Worm (Caenorhabditis elegans): Measurements from ENCODE around the gene mre-11.
A peak's percentile ranks its signal among the peaks of the same experiment; 100 is the strongest.

mre-11 gene

DNA sequence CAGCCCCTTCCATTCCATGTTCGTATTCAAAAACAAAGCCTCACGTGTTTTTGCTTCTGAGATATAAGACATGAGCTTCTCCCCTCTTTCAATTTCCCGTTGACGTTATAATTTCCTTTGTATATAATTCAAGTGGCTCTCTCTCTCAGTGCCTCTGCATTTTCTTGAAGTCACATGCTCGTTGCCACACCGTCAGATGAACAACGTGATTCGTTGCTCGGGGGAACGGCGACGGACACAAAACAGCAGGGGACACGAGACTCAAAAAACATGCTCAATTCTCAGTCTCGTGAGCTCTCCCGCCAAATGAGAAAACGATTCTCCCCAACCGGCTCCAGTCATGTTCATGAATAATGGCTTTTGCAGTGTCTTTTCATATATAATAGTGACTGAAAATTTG, 28.3 kb downstream of the mre-11 start:
- TF ChIP-seq vab-15 (tag; optimal IDR thresholded peaks at IDR 0.05) (no peak), C34B4.2 (tag; optimal IDR thresholded peaks at IDR 0.05) (no peak), unc-30 (tag; optimal IDR thresholded peaks at IDR 0.05) (no peak), dsc-1 (tag; optimal IDR thresholded peaks at IDR 0.05) (peak; percentile 66), nhr-77 (tag; optimal IDR thresholded peaks at IDR 0.05) (no peak), lin-14 (GFP tag; optimal IDR thresholded peaks at IDR 0.05) (peak; percentile 26), ceh-90 (tag; optimal IDR thresholded peaks at IDR 0.05) (no peak), egl-13 (tag; optimal IDR thresholded peaks at IDR 0.05) (no peak), pag-3 (tag; optimal IDR thresholded peaks at IDR 0.05; ENCODE audit: borderline replicate concordance, insufficient read depth) (no peak), pqm-1 (tag; optimal IDR thresholded peaks at IDR 0.05) (no peak), ets-5 (GFP tag; IDR thresholded peaks at IDR 0.05) (no peak), mef-2 (tag; optimal IDR thresholded peaks at IDR 0.05) (no peak), pax-3 (tag; optimal IDR thresholded peaks at IDR 0.05) (peak; percentile 49), fkh-4 (tag; optimal IDR thresholded peaks at IDR 0.05; ENCODE audit: borderline replicate concordance) (no peak), lin-39 (tag; optimal IDR thresholded peaks at IDR 0.05) (no peak), xbp-1 (tag; optimal IDR thresholded peaks at IDR 0.05) (no peak), unc-86 (tag; optimal IDR thresholded peaks at IDR 0.05) (peak; percentile 11), nhr-71 (tag; optimal IDR thresholded peaks at IDR 0.05) (peak; percentile 46), hlh-4 (tag; optimal IDR thresholded peaks at IDR 0.05) (no peak), aha-1 (tag; optimal IDR thresholded peaks at IDR 0.05) (no peak), rnt-1 (tag; optimal IDR thresholded peaks at IDR 0.05) (no peak), aly-2 (tag; optimal IDR thresholded peaks at IDR 0.05) (no peak), mep-1 (tag; optimal IDR thresholded peaks at IDR 0.05) (no peak), fkh-8 (tag; optimal IDR thresholded peaks at IDR 0.05) (peak; percentile 72), alr-1 (tag; optimal IDR thresholded peaks at IDR 0.05; ENCODE audit: borderline replicate concordance) (no peak), ztf-4 (tag; optimal IDR thresholded peaks at IDR 0.05) (no peak), zag-1 (tag; optimal IDR thresholded peaks at IDR 0.05) (no peak), fkh-10 (GFP tag; optimal IDR thresholded peaks at IDR 0.05) (no peak), mdl-1 (tag; optimal IDR thresholded peaks at IDR 0.05) (no peak), irx-1 (tag; optimal IDR thresholded peaks at IDR 0.05) (no peak), lin-35 (GFP tag; optimal IDR thresholded peaks at IDR 0.05) (no peak), sptf-1 (tag; optimal IDR thresholded peaks at IDR 0.05) (no peak), unc-62 (GFP tag; optimal IDR thresholded peaks at IDR 0.05) (no peak), zip-4 (GFP tag; optimal IDR thresholded peaks at IDR 0.05) (no peak), lir-3 (tag; optimal IDR thresholded peaks at IDR 0.05; ENCODE audit: poor library complexity) (no peak), efl-3 (GFP tag; optimal IDR thresholded peaks at IDR 0.05) (no peak), snu-23 (GFP tag; optimal IDR thresholded peaks at IDR 0.05) (no peak), tlp-1 (tag; optimal IDR thresholded peaks at IDR 0.05) (no peak), lsy-2 (tag; optimal IDR thresholded peaks at IDR 0.05) (no peak), efl-1 (optimal IDR thresholded peaks at IDR 0.05) (no peak), efl-1 (GFP tag; optimal IDR thresholded peaks at IDR 0.05 in 1 of 2) (no peak), blmp-1 (tag; optimal IDR thresholded peaks at IDR 0.05) (no peak), nhr-47 (tag; optimal IDR thresholded peaks at IDR 0.05) (peak; percentile 22), nhr-11 (tag; optimal IDR thresholded peaks at IDR 0.05) (no peak), hlh-17 (GFP tag; optimal IDR thresholded peaks at IDR 0.05; ENCODE audit: borderline replicate concordance) (no peak), ceh-88 (GFP tag; IDR thresholded peaks at IDR 0.05) (no peak), nhr-28 (tag; optimal IDR thresholded peaks at IDR 0.05) (no peak), C04F5.9 (tag; optimal IDR thresholded peaks at IDR 0.05) (no peak), nhr-90 (tag; optimal IDR thresholded peaks at IDR 0.05; ENCODE audit: poor library complexity) (no peak), F16B12.6 (tag; optimal IDR thresholded peaks at IDR 0.05) (no peak), ceh-8 (GFP tag; optimal IDR thresholded peaks at IDR 0.05) (no peak), ces-1 (GFP tag; optimal IDR thresholded peaks at IDR 0.05) (no peak), fos-1 (tag; optimal IDR thresholded peaks at IDR 0.05) (no peak)

All from whole organism, L1 larva.